Fruit fly (Drosophila melanogaster) whole organism, embryonic: Measurements from ENCODE around the gene Ppn.

Experiments
- Asciz ChIP-seq: fragments of 200-800 bp; sonication (Bioruptor generic); optimal IDR thresholded peaks from 2 replicates; lab custom pipeline; 2017; ENCODE audit warnings: missing biosample characterization, mild to moderate bottlenecking, missing genetic modification characterization, missing genetic modification reagents
- CG10147 ChIP-seq: fragments of 200-800 bp; sonication (Bioruptor generic); optimal IDR thresholded peaks from 2 replicates; lab custom pipeline; 2019; ENCODE audit warnings: missing biosample characterization, mild to moderate bottlenecking, missing genetic modification characterization, moderate library complexity
- CG10431 ChIP-seq: fragments of 200-800 bp; sonication (Bioruptor generic); optimal IDR thresholded peaks from 3 replicates; lab custom pipeline; 2018; ENCODE audit warnings: missing biosample characterization, mild to moderate bottlenecking, missing genetic modification characterization
- CG10959 ChIP-seq: fragments of 200-800 bp; sonication (Bioruptor generic); IDR thresholded peaks from 2 replicates; pipeline ENCODE4 v1.3.6; 2022; ENCODE audit warnings: missing biosample characterization, missing genetic modification characterization
- CG11456 ChIP-seq: fragments of 200-800 bp; sonication (Bioruptor generic); IDR thresholded peaks from 3 replicates; pipeline ENCODE4 v1.3.6; 2022; ENCODE audit warnings: missing biosample characterization, missing genetic modification characterization
- CG14050 ChIP-seq: fragments of 200-800 bp; sonication (Bioruptor generic); IDR thresholded peaks from 3 replicates; pipeline ENCODE4 v1.3.6; 2022; ENCODE audit warnings: missing biosample characterization, missing genetic modification characterization
- CG15073 ChIP-seq: fragments of 200-800 bp; sonication (Bioruptor generic); optimal IDR thresholded peaks from 2 replicates; lab custom pipeline; 2016; ENCODE audit warnings: missing biosample characterization, missing genetic modification characterization
- CG17359 ChIP-seq: fragments of 200-800 bp; sonication (Bioruptor generic); optimal IDR thresholded peaks from 3 replicates; lab custom pipeline; 2018; ENCODE audit warnings: missing biosample characterization, mild to moderate bottlenecking, missing genetic modification characterization, moderate library complexity
- CG18011 ChIP-seq: fragments of 200-800 bp; sonication (Bioruptor generic); optimal IDR thresholded peaks from 2 replicates; lab custom pipeline; 2017; ENCODE audit warnings: missing biosample characterization, missing genetic modification characterization, mild to moderate bottlenecking, moderate library complexity, missing genotype
- CG1832 ChIP-seq: fragments of 200-800 bp; sonication (Bioruptor generic); optimal IDR thresholded peaks from 2 replicates; lab custom pipeline; 2017; ENCODE audit warnings: missing biosample characterization, mild to moderate bottlenecking, missing genetic modification characterization, inconsistent platforms
- CG18619 ChIP-seq: fragments of 200-800 bp; sonication (Bioruptor generic); optimal IDR thresholded peaks from 3 replicates; lab custom pipeline; 2017; ENCODE audit warnings: missing biosample characterization, mild to moderate bottlenecking, missing genetic modification characterization
- CG2678 ChIP-seq: fragments of 200-800 bp; sonication (Bioruptor generic); optimal IDR thresholded peaks from 3 replicates; lab custom pipeline; 2019; ENCODE audit warnings: missing biosample characterization, mild to moderate bottlenecking, missing genetic modification characterization, moderate library complexity
- CG30431 ChIP-seq: fragments of 200-800 bp; sonication (Bioruptor generic); optimal IDR thresholded peaks from 2 replicates; lab custom pipeline; 2017; ENCODE audit warnings: missing biosample characterization, missing genetic modification characterization
- CG3407 ChIP-seq: fragments of 200-800 bp; sonication (Bioruptor generic); optimal IDR thresholded peaks from 2 replicates; lab custom pipeline; 2018; ENCODE audit warnings: missing biosample characterization, mild to moderate bottlenecking, missing genetic modification characterization
- CG34422 ChIP-seq: fragments of 200-800 bp; sonication (Bioruptor generic); IDR thresholded peaks from 3 replicates; pipeline ENCODE4 v1.3.6; 2022; ENCODE audit warnings: missing biosample characterization, missing genetic modification characterization
- CG43689 ChIP-seq: fragments of 200-800 bp; sonication (Bioruptor generic); IDR thresholded peaks from 2 replicates; pipeline ENCODE4 v1.3.6; 2022; ENCODE audit warnings: missing biosample characterization, missing genetic modification characterization
- CG4707 ChIP-seq: fragments of 200-800 bp; sonication (Bioruptor generic); optimal IDR thresholded peaks from 2 replicates; lab custom pipeline; 2018; ENCODE audit warnings: missing biosample characterization, mild to moderate bottlenecking, missing genetic modification characterization, moderate library complexity
- CG8089 ChIP-seq: fragments of 200-800 bp; sonication (Bioruptor generic); optimal IDR thresholded peaks from 3 replicates; lab custom pipeline; 2016; ENCODE audit warnings: missing biosample characterization, missing genetic modification characterization
- CG8281 ChIP-seq: fragments of 200-800 bp; sonication (Bioruptor generic); optimal IDR thresholded peaks from 2 replicates; lab custom pipeline; 2018; ENCODE audit warnings: missing biosample characterization, mild to moderate bottlenecking, missing genetic modification characterization, moderate library complexity
- CG9437 ChIP-seq: fragments of 200-800 bp; sonication (Bioruptor generic); optimal IDR thresholded peaks from 2 replicates; lab custom pipeline; 2018; ENCODE audit warnings: missing biosample characterization, mild to moderate bottlenecking, missing genetic modification characterization
- CHES-1-like ChIP-seq: fragments of 200-800 bp; sonication (Bioruptor generic); optimal IDR thresholded peaks from 2 replicates; lab custom pipeline; 2016; ENCODE audit warnings: missing biosample characterization, missing genetic modification characterization
- D ChIP-seq, 2 experiments: fragments of 200-800 bp in 1 of 2; fragments of >200 bp in 1 of 2; sonication (Bioruptor generic) in 1 of 2; optimal IDR thresholded peaks; 2 replicates in 1 of 2; 3 replicates in 1 of 2; lab custom pipeline; 2017; ENCODE audit warnings: mild to moderate bottlenecking in 1 of 2, missing biosample characterization in 1 of 2, missing genetic modification characterization in 1 of 2, missing genetic modification reagents in 1 of 2
- Doc3 ChIP-seq: fragments of 200-800 bp; sonication (Bioruptor generic); IDR thresholded peaks from 3 replicates; pipeline ENCODE4 v1.3.6; 2022; ENCODE audit warnings: missing biosample characterization, missing genetic modification characterization; ENCODE audit not compliant: partially characterized antibody
- Fer2 ChIP-seq: fragments of 200-800 bp; sonication (Bioruptor generic); optimal IDR thresholded peaks from 2 replicates; lab custom pipeline; 2018; ENCODE audit warnings: missing biosample characterization, mild to moderate bottlenecking, missing genetic modification characterization, moderate library complexity
- Gug ChIP-seq: fragments of 200-800 bp; sonication (Bioruptor generic); IDR thresholded peaks from 4 replicates; pipeline ENCODE4 v1.3.6; 2022; ENCODE audit warnings: missing biosample characterization, missing genetic modification characterization
- HmgZ ChIP-seq: fragments of 200-800 bp; sonication (Bioruptor generic); optimal IDR thresholded peaks from 2 replicates; lab custom pipeline; 2018; ENCODE audit warnings: missing biosample characterization, mild to moderate bottlenecking, missing genetic modification characterization
- Hsf ChIP-seq: fragments of 200-800 bp; sonication (Bioruptor generic); optimal IDR thresholded peaks from 3 replicates; lab custom pipeline; 2016; ENCODE audit warnings: missing biosample characterization, missing genetic modification characterization
- Rx ChIP-seq: fragments of 200-800 bp; sonication (Bioruptor generic); IDR thresholded peaks from 2 replicates; pipeline ENCODE4 v1.3.6; 2022; ENCODE audit warnings: missing biosample characterization, missing genetic modification characterization
- Scr ChIP-seq: fragments of 200-800 bp; sonication (Bioruptor generic); IDR thresholded peaks from 2 replicates; pipeline ENCODE4 v1.3.6; 2022; ENCODE audit warnings: missing biosample characterization, missing genetic modification characterization; ENCODE audit not compliant: partially characterized antibody
- Sin3A ChIP-seq: fragments of >200 bp; optimal IDR thresholded peaks from 2 replicates; lab custom pipeline; 2018
- Six4 ChIP-seq: fragments of 200-800 bp; sonication (Bioruptor generic); optimal IDR thresholded peaks from 2 replicates; lab custom pipeline; 2016; ENCODE audit warnings: missing biosample characterization, missing genetic modification characterization
- Usf ChIP-seq: fragments of 200-800 bp; sonication (Bioruptor generic); optimal IDR thresholded peaks from 2 replicates; lab custom pipeline; 2017; ENCODE audit warnings: missing genotype, missing biosample characterization, missing genetic modification characterization
- bcd ChIP-seq: fragments of 200-800 bp; sonication (Bioruptor generic); optimal IDR thresholded peaks from 2 replicates; lab custom pipeline; 2017; ENCODE audit warnings: missing biosample characterization, mild to moderate bottlenecking, missing genetic modification characterization
- bsh ChIP-seq, 2 experiments: fragments of 200-800 bp; sonication (Bioruptor generic); optimal IDR thresholded peaks; 2 replicates each; lab custom pipeline; 2017 to 2018; ENCODE audit warnings: mild to moderate bottlenecking in 2 of 2, missing biosample characterization in 2 of 2, missing genetic modification characterization in 2 of 2, moderate library complexity in 1 of 2
- ci ChIP-seq: fragments of 200-800 bp; sonication (Bioruptor generic); IDR thresholded peaks from 3 replicates; pipeline ENCODE4 v1.3.6; 2022; ENCODE audit warnings: missing biosample characterization, missing genetic modification characterization
- danr ChIP-seq: fragments of 200-800 bp; sonication (Bioruptor generic); IDR thresholded peaks from 2 replicates; pipeline ENCODE4 v1.3.6; 2022; ENCODE audit warnings: missing biosample characterization, missing genetic modification characterization
- emc ChIP-seq: fragments of 200-800 bp; sonication (Bioruptor generic); optimal IDR thresholded peaks from 2 replicates; lab custom pipeline; 2016; ENCODE audit warnings: missing biosample characterization, missing genetic modification characterization
- eyg ChIP-seq: fragments of 200-800 bp; sonication (Bioruptor generic); optimal IDR thresholded peaks from 3 replicates; lab custom pipeline; 2016; ENCODE audit warnings: missing biosample characterization, missing genetic modification characterization
- gem ChIP-seq: fragments of 200-800 bp; sonication (Bioruptor generic); optimal IDR thresholded peaks from 2 replicates; lab custom pipeline; 2019; ENCODE audit warnings: missing biosample characterization, mild to moderate bottlenecking, missing genetic modification characterization, moderate library complexity
- gro ChIP-seq: fragments of 200-800 bp; sonication (Bioruptor generic); optimal IDR thresholded peaks from 2 replicates; lab custom pipeline; 2016; ENCODE audit warnings: missing biosample characterization, missing genetic modification characterization
- hth ChIP-seq: fragments of >200 bp; optimal IDR thresholded peaks from 2 replicates; lab custom pipeline; 2017; ENCODE audit warnings: inconsistent platforms
- nau ChIP-seq: fragments of 200-800 bp; sonication (Bioruptor generic); optimal IDR thresholded peaks from 3 replicates; lab custom pipeline; 2017; ENCODE audit warnings: missing biosample characterization, mild to moderate bottlenecking, missing genetic modification characterization, missing genetic modification reagents
- nmo ChIP-seq: fragments of 200-800 bp; sonication (Bioruptor generic); optimal IDR thresholded peaks from 2 replicates; lab custom pipeline; 2018; ENCODE audit warnings: missing biosample characterization, mild to moderate bottlenecking, missing genetic modification characterization, moderate library complexity
- rib ChIP-seq: fragments of 200-800 bp; sonication (Bioruptor generic); IDR thresholded peaks from 2 replicates; pipeline ENCODE4 v1.3.6; 2022; ENCODE audit warnings: missing biosample characterization, missing genetic modification characterization
- seq ChIP-seq: fragments of 200-800 bp; sonication (Bioruptor generic); IDR thresholded peaks from 2 replicates; pipeline ENCODE4 v1.3.6; 2022; ENCODE audit warnings: missing biosample characterization, missing genetic modification characterization
- so ChIP-seq: fragments of 200-800 bp; sonication (Bioruptor generic); IDR thresholded peaks from 3 replicates; pipeline ENCODE4 v1.3.6; 2022; ENCODE audit warnings: missing biosample characterization, missing genetic modification characterization
- stc ChIP-seq: fragments of 200-800 bp; sonication (Bioruptor generic); IDR thresholded peaks from 2 replicates; pipeline ENCODE4 v1.3.6; 2022; ENCODE audit warnings: missing biosample characterization, missing genetic modification characterization
- tio ChIP-seq: fragments of 200-800 bp; sonication (Bioruptor generic); optimal IDR thresholded peaks from 2 replicates; lab custom pipeline; 2017; ENCODE audit warnings: missing biosample characterization, missing genetic modification characterization, inconsistent platforms
- twi ChIP-seq: fragments of 200-800 bp; optimal IDR thresholded peaks from 2 replicates; lab custom pipeline; 2019; ENCODE audit warnings: missing biosample characterization, mild to moderate bottlenecking, missing genetic modification characterization, moderate library complexity
- wdn ChIP-seq: fragments of 200-800 bp; sonication (Bioruptor generic); IDR thresholded peaks from 2 replicates; pipeline ENCODE4 v1.3.6; 2022; ENCODE audit warnings: missing biosample characterization, missing genetic modification characterization
- z ChIP-seq: fragments of 200-800 bp; sonication (Bioruptor generic); IDR thresholded peaks from 3 replicates; pipeline ENCODE4 v1.3.6; 2022; ENCODE audit warnings: missing biosample characterization, missing genetic modification characterization

Gene Ppn

dm6 chr3R:28556385-28556784 is 16.3 kb upstream of the Ppn start (continued):
- TF ChIP-seq nau = peak; percentile 66
- no peak for TF ChIP-seq CG1832
- no peak for TF ChIP-seq Doc3 (GFP tag; lab: Robert Waterston, UW)
- no peak for TF ChIP-seq CG14050 (GFP tag; lab: Robert Waterston, UW)
- no peak for TF ChIP-seq z (GFP tag; lab: Robert Waterston, UW)
- TF ChIP-seq CG30431 = no peak
- peak; percentile 61; the same call in 1 of the 3 replicates for TF ChIP-seq so
- no peak for TF ChIP-seq danr
- 0 out of 3 replicates have a peak, but pooled peaks have one; percentile 40 for TF ChIP-seq CG11456 (GFP tag; lab: Robert Waterston, UW)
- no peak for TF ChIP-seq emc (GFP tag; lab: Kevin White, UChicago)
- no peak for TF ChIP-seq Sin3A (lab: Kevin White, UChicago)
- no peak for TF ChIP-seq hth (lab: Kevin White, UChicago)
- TF ChIP-seq Hsf (GFP tag; lab: Kevin White, UChicago) = no peak
- TF ChIP-seq rib = no peak
- TF ChIP-seq CG18011 (GFP tag; lab: Kevin White, UChicago) = no peak
- TF ChIP-seq CG2678 = peak; percentile 54
- no peak for TF ChIP-seq nmo (GFP tag; lab: Kevin White, UChicago)
- no peak for TF ChIP-seq CG43689
- TF ChIP-seq seq = peak; percentile 50; the same call in 1 of the 2 replicates
- peak; percentile 50 for TF ChIP-seq CG10147 (GFP tag; lab: Kevin White, UChicago)
- no peak for TF ChIP-seq HmgZ (tag; lab: Kevin White, UChicago)
- no peak for TF ChIP-seq Six4 (GFP tag; lab: Kevin White, UChicago)
- TF ChIP-seq wdn (GFP tag; lab: Robert Waterston, UW) = no peak
- no peak for TF ChIP-seq CG18619 (GFP tag; lab: Kevin White, UChicago)
- no peak for TF ChIP-seq CG8089 (GFP tag; lab: Kevin White, UChicago)
- TF ChIP-seq Rx (GFP tag; lab: Robert Waterston, UW) = no peak
- TF ChIP-seq bsh (GFP tag; optimal IDR thresholded peaks at IDR 0.05; lab: Kevin White, UChicago) = peak in 1 of 2 experiments; percentile 44
- TF ChIP-seq bcd = peak; percentile 34
- TF ChIP-seq ci = no peak
- no peak for TF ChIP-seq Usf (GFP tag; lab: Kevin White, UChicago)
- TF ChIP-seq eyg = no peak
- TF ChIP-seq CG4707 (GFP tag; lab: Kevin White, UChicago) = no peak
- TF ChIP-seq gro (GFP tag; lab: Kevin White, UChicago) = no peak
- 0 out of 2 replicates have a peak, but pooled peaks have one; percentile 32 for TF ChIP-seq CG10959 (GFP tag; lab: Robert Waterston, UW)
- no peak for TF ChIP-seq D (optimal IDR thresholded peaks at IDR 0.05; lab: Kevin White, UChicago)
- TF ChIP-seq D (GFP tag; optimal IDR thresholded peaks at IDR 0.05; lab: Kevin White, UChicago) = peak; percentile 14
- TF ChIP-seq Asciz (GFP tag; lab: Kevin White, UChicago) = peak; percentile 67
- peak; percentile 39 for TF ChIP-seq CG17359 (tag; lab: Kevin White, UChicago)
- TF ChIP-seq CG3407 (GFP tag; lab: Kevin White, UChicago) = peak; percentile 12
- peak; percentile 35 for TF ChIP-seq gem
- TF ChIP-seq CG34422 (GFP tag; lab: Robert Waterston, UW) = no peak
- TF ChIP-seq Scr = no peak
- TF ChIP-seq CG9437 (GFP tag; lab: Kevin White, UChicago) = no peak
- TF ChIP-seq stc = peak; percentile 36; the same call in 1 of the 2 replicates
- peak; percentile 14 for TF ChIP-seq CG10431 (GFP tag; lab: Kevin White, UChicago)
- TF ChIP-seq Gug (GFP tag; lab: Robert Waterston, UW) = no peak
- TF ChIP-seq twi = no peak
- peak; percentile 35 for TF ChIP-seq CG8281 (tag; lab: Kevin White, UChicago)
- peak; percentile 26 for TF ChIP-seq Fer2 (tag; lab: Kevin White, UChicago)
- TF ChIP-seq CG15073 (GFP tag; lab: Kevin White, UChicago) = no peak
- no peak for TF ChIP-seq tio (GFP tag; lab: Kevin White, UChicago)
- TF ChIP-seq CHES-1-like (GFP tag; lab: Kevin White, UChicago) = no peak
